Worm (Caenorhabditis elegans) whole organism, late embryonic: ENCODE results near the gene M110.7.
A peak's percentile ranks its signal among the peaks of the same experiment; 100 is the strongest.

Experiments used
- C08G9.2 ChIP-seq: sonication (generic microtip); optimal IDR thresholded peaks from 2 replicates; lab custom pipeline; 2016; ENCODE audit warnings: mild to moderate bottlenecking, missing genetic modification characterization, moderate library complexity, missing compliant biosample characterization
- C38D4.7 ChIP-seq: fragments of 200-800 bp; sonication (Bioruptor generic); optimal IDR thresholded peaks from 2 replicates; lab custom pipeline; 2018; ENCODE audit warnings: mild to moderate bottlenecking, missing genetic modification characterization, moderate library complexity, missing compliant biosample characterization
- K02D7.2 ChIP-seq: sonication (generic microtip); optimal IDR thresholded peaks from 2 replicates; lab custom pipeline; 2017; ENCODE audit warnings: mild to moderate bottlenecking, missing genetic modification characterization, missing compliant biosample characterization
- K09A11.1 ChIP-seq: sonication (generic microtip); optimal IDR thresholded peaks from 2 replicates; lab custom pipeline; 2017; ENCODE audit warnings: antibody characterized with exemption, mild to moderate bottlenecking, missing genetic modification characterization, missing compliant biosample characterization; ENCODE audit not compliant: insufficient read depth
- Y22D7AL.16 ChIP-seq: sonication (generic microtip); optimal IDR thresholded peaks from 2 replicates; lab custom pipeline; 2016; ENCODE audit warnings: missing genetic modification characterization, missing compliant biosample characterization
- ama-1 ChIP-seq: fragments of 150-350 bp; optimal IDR thresholded peaks from 2 replicates; lab custom pipeline; 2014
- ceh-18 ChIP-seq: sonication (generic microtip); optimal IDR thresholded peaks from 2 replicates; lab custom pipeline; 2016; ENCODE audit warnings: missing genetic modification characterization, missing compliant biosample characterization
- ceh-22 ChIP-seq: sonication (generic microtip); optimal IDR thresholded peaks from 2 replicates; lab custom pipeline; 2017; ENCODE audit warnings: missing biosample characterization, missing genetic modification characterization
- ceh-24 ChIP-seq: sonication (generic microtip); optimal IDR thresholded peaks from 2 replicates; lab custom pipeline; 2016; ENCODE audit warnings: mild to moderate bottlenecking, missing genetic modification characterization, missing compliant biosample characterization
- ceh-30 ChIP-seq: fragments of 150-350 bp; optimal IDR thresholded peaks from 2 replicates; lab custom pipeline; 2014; ENCODE audit warnings: missing biosample characterization, missing genetic modification characterization
- ceh-31 ChIP-seq: sonication (generic microtip); optimal IDR thresholded peaks from 2 replicates; lab custom pipeline; 2016; ENCODE audit warnings: missing genetic modification characterization, missing compliant biosample characterization
- ceh-34 ChIP-seq: sonication (generic microtip); optimal IDR thresholded peaks from 2 replicates; lab custom pipeline; 2016; ENCODE audit warnings: mild to moderate bottlenecking, missing genetic modification characterization, missing compliant biosample characterization
- ceh-48 ChIP-seq: sonication (generic microtip); optimal IDR thresholded peaks from 2 replicates; lab custom pipeline; 2016; ENCODE audit warnings: missing genetic modification characterization, inconsistent platforms, missing compliant biosample characterization
- che-1 ChIP-seq: sonication (generic microtip); optimal IDR thresholded peaks from 2 replicates; lab custom pipeline; 2016; ENCODE audit warnings: mild to moderate bottlenecking, missing genetic modification characterization, missing compliant biosample characterization
- dve-1 ChIP-seq: sonication (generic microtip); optimal IDR thresholded peaks from 2 replicates; lab custom pipeline; 2017; ENCODE audit warnings: antibody characterized with exemption, mild to moderate bottlenecking, missing genetic modification characterization, missing compliant biosample characterization
- gmeb-2 ChIP-seq: sonication (generic microtip); optimal IDR thresholded peaks from 2 replicates; lab custom pipeline; 2016; ENCODE audit warnings: missing genetic modification characterization, inconsistent platforms, missing compliant biosample characterization
- hlh-13 ChIP-seq: fragments of 200-800 bp; sonication (Bioruptor generic); optimal IDR thresholded peaks from 2 replicates; lab custom pipeline; 2018; ENCODE audit warnings: mild to moderate bottlenecking, missing genetic modification characterization, missing compliant biosample characterization
- hlh-30 ChIP-seq: sonication (generic microtip); optimal IDR thresholded peaks from 2 replicates; lab custom pipeline; 2017; ENCODE audit warnings: antibody characterized with exemption, missing genetic modification characterization, missing compliant biosample characterization; ENCODE audit not compliant: insufficient read depth
- hlh-6 ChIP-seq: sonication (generic microtip); optimal IDR thresholded peaks from 2 replicates; lab custom pipeline; 2016; ENCODE audit warnings: missing genotype, missing genetic modification characterization, missing compliant biosample characterization
- hlh-8 ChIP-seq: sonication (generic microtip); optimal IDR thresholded peaks from 2 replicates; lab custom pipeline; 2016; ENCODE audit warnings: missing genotype, missing genetic modification characterization, missing compliant biosample characterization
- madf-2 ChIP-seq: sonication (generic microtip); optimal IDR thresholded peaks from 2 replicates; lab custom pipeline; 2017; ENCODE audit warnings: missing genetic modification characterization, missing compliant biosample characterization
- mec-3 ChIP-seq: sonication (generic microtip); optimal IDR thresholded peaks from 2 replicates; lab custom pipeline; 2016; ENCODE audit warnings: borderline replicate concordance, missing genetic modification characterization, missing compliant biosample characterization
- nhr-11 ChIP-seq: fragments of 150-350 bp; optimal IDR thresholded peaks from 2 replicates; lab custom pipeline; 2014; ENCODE audit warnings: missing biosample characterization, missing genetic modification characterization
- odd-2 ChIP-seq: sonication (generic microtip); optimal IDR thresholded peaks from 2 replicates; lab custom pipeline; 2017; ENCODE audit warnings: antibody characterized with exemption, mild to moderate bottlenecking, missing genetic modification characterization, missing compliant biosample characterization
- pax-1 ChIP-seq: fragments of 150-350 bp; optimal IDR thresholded peaks from 2 replicates; lab custom pipeline; 2014; ENCODE audit warnings: missing biosample characterization, missing genetic modification characterization
- pros-1 ChIP-seq: fragments of 150-350 bp; optimal IDR thresholded peaks from 2 replicates; lab custom pipeline; 2014; ENCODE audit warnings: missing biosample characterization, missing genetic modification reagents, missing genetic modification characterization
- rnt-1 ChIP-seq: sonication (generic microtip); optimal IDR thresholded peaks from 2 replicates; lab custom pipeline; 2016; ENCODE audit warnings: missing genetic modification characterization, missing compliant biosample characterization
- sdc-2 ChIP-seq: sonication (generic microtip); optimal IDR thresholded peaks from 2 replicates; lab custom pipeline; 2016; ENCODE audit warnings: missing genotype, missing genetic modification characterization, missing compliant biosample characterization
- sox-4 ChIP-seq: sonication (generic microtip); optimal IDR thresholded peaks from 2 replicates; lab custom pipeline; 2017; ENCODE audit warnings: mild to moderate bottlenecking, missing genetic modification characterization, inconsistent platforms, missing compliant biosample characterization
- syd-9 ChIP-seq: sonication (generic microtip); optimal IDR thresholded peaks from 2 replicates; lab custom pipeline; 2016; ENCODE audit warnings: mild to moderate bottlenecking, missing genetic modification characterization, moderate library complexity, missing compliant biosample characterization
- tbx-7 ChIP-seq: sonication (generic microtip); optimal IDR thresholded peaks from 2 replicates; lab custom pipeline; 2016; ENCODE audit warnings: missing genotype, missing genetic modification characterization, missing compliant biosample characterization
- unc-3 ChIP-seq, 2 experiments: fragments of 200-800 bp in 1 of 2; sonication (Bioruptor generic) in 1 of 2; sonication (generic microtip) in 1 of 2; conservative IDR thresholded peaks in 1 of 2; optimal IDR thresholded peaks in 1 of 2; 2 replicates each; pipeline versions ENCODE4 v1.3.6 to Lab custom; 2016 to 2022; ENCODE audit warnings: missing compliant biosample characterization in 2 of 2, missing genetic modification characterization in 2 of 2, missing genetic modification reagents in 1 of 2
- unc-42 ChIP-seq: sonication (generic microtip); optimal IDR thresholded peaks from 2 replicates; lab custom pipeline; 2016; ENCODE audit warnings: missing genotype, missing genetic modification characterization, missing compliant biosample characterization
- unc-55 ChIP-seq: sonication (generic microtip); optimal IDR thresholded peaks from 2 replicates; lab custom pipeline; 2017; ENCODE audit warnings: missing biosample characterization, missing genetic modification reagents, missing genetic modification characterization
- zip-5 ChIP-seq: sonication (generic microtip); optimal IDR thresholded peaks from 2 replicates; lab custom pipeline; 2016; ENCODE audit warnings: missing genetic modification characterization, missing compliant biosample characterization

Gene M110.7

DNA sequence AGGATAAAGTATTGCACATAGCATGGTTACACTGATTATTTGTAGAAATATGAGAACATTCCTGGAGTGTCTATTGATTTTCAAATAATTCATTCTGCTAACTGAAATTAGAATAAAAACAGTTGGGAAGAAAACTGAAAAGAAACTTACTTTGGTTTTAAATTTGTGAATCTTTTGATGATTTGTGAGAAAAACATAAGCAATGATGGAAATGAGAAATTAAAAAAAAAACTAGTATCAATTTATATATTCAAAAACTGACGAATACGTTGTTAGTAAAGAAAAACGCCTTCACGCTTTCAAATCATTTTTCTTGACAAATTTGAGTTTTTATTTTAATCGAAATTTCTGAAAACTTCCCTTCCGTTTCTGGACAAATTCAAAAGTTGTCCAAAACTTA lies 39.5 kb upstream of the M110.7 start, which contains the start of gene T05C12.9:
TSS of gene T05C12.9 (minus strand) at position 101 of the 400 bp plus-strand sequence.
- no peak for TF ChIP-seq tbx-7 (tag; lab: Kevin White, UChicago)
- TF ChIP-seq nhr-11 (tag; lab: Kevin White, UChicago) = no peak
- TF ChIP-seq hlh-6 (tag; lab: Kevin White, UChicago) = no peak
- no peak for TF ChIP-seq sdc-2
- TF ChIP-seq dve-1 (tag; lab: Kevin White, UChicago) = no peak
- TF ChIP-seq pax-1 = no peak
- no peak for TF ChIP-seq unc-3 (GFP tag; conservative IDR thresholded peaks at IDR 0.05; lab: Robert Waterston, UW)
- TF ChIP-seq unc-3 (tag; optimal IDR thresholded peaks at IDR 0.05; lab: Kevin White, UChicago) = no peak
- no peak for TF ChIP-seq unc-55 (GFP tag; lab: Kevin White, UChicago)
- no peak for TF ChIP-seq che-1 (tag; lab: Kevin White, UChicago)
- no peak for TF ChIP-seq C38D4.7
- TF ChIP-seq Y22D7AL.16 (tag; lab: Kevin White, UChicago) = no peak
- TF ChIP-seq K02D7.2 (tag; lab: Kevin White, UChicago) = no peak

DNA sequence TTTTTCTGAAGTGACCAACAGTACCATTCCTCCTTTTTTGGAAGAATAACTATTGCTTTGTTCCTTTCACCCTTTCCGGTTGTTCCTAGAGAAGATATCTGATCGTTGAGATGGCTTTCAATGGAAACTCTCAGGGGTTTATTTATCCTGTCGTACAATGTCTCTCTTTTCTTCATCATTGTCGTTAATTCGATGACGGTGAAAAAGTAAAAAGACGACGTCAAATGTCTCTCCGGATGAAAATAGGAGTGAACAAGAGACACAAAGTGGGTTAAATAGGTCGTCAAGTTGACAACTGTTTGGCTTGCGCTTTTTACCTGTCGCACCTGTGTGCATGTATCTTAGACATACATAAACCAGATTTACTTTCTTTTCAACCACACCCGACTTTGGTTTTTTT lies 38.7 kb upstream of the M110.7 start:
- TF ChIP-seq madf-2 (tag; lab: Kevin White, UChicago) (no peak), rnt-1 (tag; lab: Kevin White, UChicago) (no peak), odd-2 (tag; lab: Kevin White, UChicago) (no peak), ceh-34 (no peak), ceh-24 (no peak), unc-42 (tag; lab: Kevin White, UChicago) (no peak), ceh-48 (no peak), ceh-22 (tag; lab: Kevin White, UChicago) (no peak)

DNA sequence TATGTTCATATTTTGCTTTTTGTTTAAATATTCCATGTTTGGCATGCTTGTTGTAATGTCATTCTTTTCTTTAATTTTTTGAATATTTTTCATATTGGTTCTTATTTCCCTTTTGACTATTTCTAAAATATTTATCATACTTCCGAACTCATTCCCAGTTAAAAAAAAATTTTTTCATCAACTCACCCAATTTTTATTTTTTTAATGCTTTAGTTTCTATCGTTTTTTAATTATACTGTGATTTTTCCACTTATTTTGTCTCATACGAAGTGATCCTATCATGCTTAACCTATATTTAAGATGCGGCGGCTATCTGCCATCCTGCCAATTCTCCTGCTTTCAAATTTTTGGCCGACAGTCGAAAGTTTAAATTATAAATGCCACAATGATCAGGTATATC lies 34.1 kb upstream of the M110.7 start, which contains the start of gene qua-1:
TSS of gene qua-1 (plus strand) at position 301 of the 400 bp plus-strand sequence.
- no peak for TF ChIP-seq hlh-30 (tag; lab: Kevin White, UChicago)
- no peak for TF ChIP-seq sox-4 (tag; lab: Kevin White, UChicago)
- no peak for TF ChIP-seq C08G9.2 (tag; lab: Kevin White, UChicago)
- TF ChIP-seq rnt-1 (tag; lab: Kevin White, UChicago) = no peak
- no peak for TF ChIP-seq dve-1 (tag; lab: Kevin White, UChicago)
- TF ChIP-seq pros-1 = no peak
- TF ChIP-seq hlh-13 (GFP tag; lab: Kevin White, UChicago) = no peak
- TF ChIP-seq zip-5 (tag; lab: Kevin White, UChicago) = no peak
- TF ChIP-seq odd-2 (tag; lab: Kevin White, UChicago) = no peak
- no peak for TF ChIP-seq ceh-31 (tag; lab: Kevin White, UChicago)
- no peak for TF ChIP-seq ama-1 (lab: Kevin White, UChicago)
- TF ChIP-seq sdc-2 = no peak
- TF ChIP-seq madf-2 (tag; lab: Kevin White, UChicago) = no peak
- no peak for TF ChIP-seq syd-9 (tag; lab: Kevin White, UChicago)
- no peak for TF ChIP-seq hlh-8 (tag; lab: Kevin White, UChicago)
- TF ChIP-seq gmeb-2 (tag; lab: Kevin White, UChicago) = no peak
- TF ChIP-seq tbx-7 (tag; lab: Kevin White, UChicago) = no peak
- TF ChIP-seq, all 69 proteins: peak for 0

DNA sequence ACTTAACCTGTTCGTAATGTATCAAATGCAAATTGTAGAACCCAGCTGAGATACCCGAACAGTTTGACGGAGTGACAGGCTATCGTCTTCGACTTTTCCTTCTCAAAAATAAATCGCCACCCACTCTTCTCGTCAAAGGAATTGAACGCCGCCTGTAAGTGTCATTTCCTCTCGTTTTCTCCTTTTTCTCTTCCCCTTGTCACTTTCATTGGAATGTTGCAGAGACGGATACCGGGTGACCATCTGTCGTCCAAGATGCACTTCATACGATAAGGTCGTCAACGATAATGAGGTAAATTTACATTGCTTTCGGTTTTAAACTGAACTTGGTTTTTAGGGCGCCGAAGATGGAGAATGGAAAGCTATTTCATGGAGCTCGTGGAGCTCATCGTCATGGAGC lies 32.8 kb upstream of the M110.7 start:
- TF ChIP-seq K09A11.1 (no peak), mec-3 (tag; lab: Kevin White, UChicago) (no peak), ceh-18 (tag; lab: Kevin White, UChicago) (no peak), unc-55 (GFP tag; lab: Kevin White, UChicago) (peak; percentile 9), ceh-30 (tag; lab: Kevin White, UChicago) (no peak)
- TF ChIP-seq, all 69 proteins: peak for 1
